Fruit fly (Drosophila melanogaster) whole organism, prepupa: ENCODE measurements around the gene Pph13.

Experiments used
- Blimp-1 ChIP-seq: fragments of 200-800 bp; sonication (Bioruptor generic); optimal IDR thresholded peaks from 3 replicates; lab custom pipeline; 2017; ENCODE audit warnings: missing biosample characterization, missing genetic modification characterization, mild to moderate bottlenecking, moderate library complexity, missing genetic modification reagents
- CG11294 ChIP-seq: fragments of 200-800 bp; sonication (Bioruptor generic); IDR thresholded peaks from 2 replicates; pipeline ENCODE4 v1.3.6; 2022; ENCODE audit warnings: missing biosample characterization, missing genetic modification characterization
- CG11762 ChIP-seq: fragments of 200-800 bp; sonication (Bioruptor generic); optimal IDR thresholded peaks from 3 replicates; lab custom pipeline; 2016; ENCODE audit warnings: missing biosample characterization, missing genetic modification characterization; ENCODE audit not compliant: insufficient read depth
- CG15336 ChIP-seq: fragments of 200-800 bp; sonication (Bioruptor generic); IDR thresholded peaks from 2 replicates; pipeline ENCODE4 v1.3.6; 2022; ENCODE audit warnings: missing biosample characterization, missing genetic modification characterization
- CG1621 ChIP-seq: fragments of 200-800 bp; sonication (Bioruptor generic); optimal IDR thresholded peaks from 3 replicates; lab custom pipeline; 2018; ENCODE audit warnings: missing biosample characterization, mild to moderate bottlenecking, missing genetic modification characterization
- CG16779 ChIP-seq: fragments of 200-800 bp; sonication (Bioruptor generic); optimal IDR thresholded peaks from 3 replicates; lab custom pipeline; 2017; ENCODE audit warnings: missing biosample characterization, mild to moderate bottlenecking, missing genetic modification characterization
- CG3032 ChIP-seq: fragments of 200-800 bp; optimal IDR thresholded peaks from 2 replicates; lab custom pipeline; 2019; ENCODE audit warnings: missing biosample characterization, mild to moderate bottlenecking, missing genetic modification characterization, moderate library complexity
- CG31627 ChIP-seq: fragments of 200-800 bp; sonication (Bioruptor generic); optimal IDR thresholded peaks from 3 replicates; lab custom pipeline; 2016; ENCODE audit warnings: missing biosample characterization, missing genetic modification characterization
- CG34406 ChIP-seq: fragments of 200-800 bp; sonication (Bioruptor generic); optimal IDR thresholded peaks from 3 replicates; lab custom pipeline; 2016; ENCODE audit warnings: missing biosample characterization, missing genetic modification characterization
- CG4318 ChIP-seq: fragments of 200-800 bp; sonication (Bioruptor generic); optimal IDR thresholded peaks from 3 replicates; lab custom pipeline; 2017; ENCODE audit warnings: missing biosample characterization, mild to moderate bottlenecking, missing genetic modification characterization
- CG6163 ChIP-seq: fragments of 200-800 bp; sonication (Bioruptor generic); IDR thresholded peaks from 3 replicates; pipeline ENCODE4 v1.3.6; 2022; ENCODE audit warnings: missing biosample characterization, missing genetic modification characterization
- CG6792 ChIP-seq: fragments of 200-800 bp; sonication (Bioruptor generic); optimal IDR thresholded peaks from 3 replicates; lab custom pipeline; 2016; ENCODE audit warnings: missing biosample characterization, missing genetic modification characterization
- CG6854 ChIP-seq: fragments of 200-800 bp; sonication (Bioruptor generic); optimal IDR thresholded peaks from 2 replicates; lab custom pipeline; 2017; ENCODE audit warnings: missing biosample characterization, mild to moderate bottlenecking, missing genetic modification characterization
- CG7368 ChIP-seq: fragments of 200-800 bp; sonication (Bioruptor generic); optimal IDR thresholded peaks from 3 replicates; lab custom pipeline; 2016; ENCODE audit warnings: missing biosample characterization, missing genetic modification characterization
- CG8119 ChIP-seq: fragments of 200-800 bp; sonication (Bioruptor generic); IDR thresholded peaks from 3 replicates; pipeline ENCODE4 v1.3.6; 2022; ENCODE audit warnings: missing biosample characterization, missing genetic modification characterization
- CG8319 ChIP-seq: fragments of 200-800 bp; sonication (Bioruptor generic); optimal IDR thresholded peaks from 3 replicates; lab custom pipeline; 2016; ENCODE audit warnings: missing biosample characterization, missing genetic modification characterization
- CG8632 ChIP-seq: fragments of 200-800 bp; sonication (Bioruptor generic); optimal IDR thresholded peaks from 3 replicates; lab custom pipeline; 2016; ENCODE audit warnings: missing biosample characterization, missing genetic modification characterization
- CG9139 ChIP-seq: fragments of 200-800 bp; sonication (Bioruptor generic); optimal IDR thresholded peaks from 3 replicates; lab custom pipeline; 2017; ENCODE audit warnings: missing biosample characterization, mild to moderate bottlenecking, missing genetic modification characterization
- Eip75B ChIP-seq: fragments of 200-800 bp; sonication (Bioruptor generic); optimal IDR thresholded peaks from 3 replicates; lab custom pipeline; 2016; ENCODE audit warnings: missing biosample characterization, missing genetic modification characterization
- Ets21C ChIP-seq: fragments of 200-800 bp; sonication (Bioruptor generic); optimal IDR thresholded peaks from 3 replicates; lab custom pipeline; 2016; ENCODE audit warnings: missing biosample characterization, missing genetic modification characterization
- Ets96B ChIP-seq: fragments of 200-800 bp; optimal IDR thresholded peaks from 2 replicates; lab custom pipeline; 2019; ENCODE audit warnings: missing biosample characterization, mild to moderate bottlenecking, missing genetic modification characterization, moderate library complexity
- Hr38 ChIP-seq: sonication (Bioruptor generic); optimal IDR thresholded peaks from 2 replicates; lab custom pipeline; 2016; ENCODE audit warnings: missing biosample characterization, missing genetic modification characterization
- Lpt ChIP-seq: fragments of 200-800 bp; sonication (Bioruptor generic); optimal IDR thresholded peaks from 3 replicates; lab custom pipeline; 2016; ENCODE audit warnings: missing biosample characterization, missing genetic modification characterization
- Met ChIP-seq: fragments of 200-800 bp; sonication (Bioruptor generic); optimal IDR thresholded peaks from 3 replicates; lab custom pipeline; 2016; ENCODE audit warnings: missing biosample characterization, missing genetic modification characterization
- Smox ChIP-seq: fragments of 200-800 bp; sonication (Bioruptor generic); optimal IDR thresholded peaks from 3 replicates; lab custom pipeline; 2016; ENCODE audit warnings: missing biosample characterization, missing genetic modification characterization
- Sox14 ChIP-seq: fragments of 200-800 bp; sonication (Bioruptor generic); optimal IDR thresholded peaks from 3 replicates; lab custom pipeline; 2016; ENCODE audit warnings: missing biosample characterization, missing genetic modification characterization
- dac ChIP-seq: fragments of 200-800 bp; sonication (Bioruptor generic); optimal IDR thresholded peaks from 2 replicates; lab custom pipeline; 2017; ENCODE audit warnings: missing biosample characterization, mild to moderate bottlenecking, missing genetic modification characterization
- dsx ChIP-seq: fragments of 200-800 bp; optimal IDR thresholded peaks from 3 replicates; lab custom pipeline; 2019; ENCODE audit warnings: missing biosample characterization, mild to moderate bottlenecking, missing genetic modification characterization, moderate library complexity; ENCODE audit not compliant: poor library complexity, severe bottlenecking
- eg ChIP-seq: fragments of 200-800 bp; sonication (Bioruptor generic); IDR thresholded peaks from 3 replicates; pipeline ENCODE4 v1.3.6; 2022; ENCODE audit warnings: missing biosample characterization, missing genetic modification characterization
- esn ChIP-seq: fragments of 200-800 bp; sonication (Bioruptor generic); optimal IDR thresholded peaks from 2 replicates; lab custom pipeline; 2016; ENCODE audit warnings: missing biosample characterization, mild to moderate bottlenecking, missing genetic modification characterization, moderate library complexity
- fd59A ChIP-seq: fragments of 200-800 bp; sonication (Bioruptor generic); optimal IDR thresholded peaks from 2 replicates; lab custom pipeline; 2017; ENCODE audit warnings: missing biosample characterization, mild to moderate bottlenecking, missing genetic modification characterization, missing genetic modification reagents
- fd85E ChIP-seq: fragments of 200-800 bp; sonication (Bioruptor generic); optimal IDR thresholded peaks from 3 replicates; lab custom pipeline; 2016; ENCODE audit warnings: missing biosample characterization, missing genetic modification characterization
- fkh ChIP-seq: fragments of 200-800 bp; sonication (Bioruptor generic); optimal IDR thresholded peaks from 3 replicates; lab custom pipeline; 2017; ENCODE audit warnings: missing biosample characterization, mild to moderate bottlenecking, missing genetic modification characterization, moderate library complexity
- net ChIP-seq: fragments of 200-800 bp; sonication (Bioruptor generic); optimal IDR thresholded peaks from 3 replicates; lab custom pipeline; 2016; ENCODE audit warnings: missing biosample characterization, missing genetic modification characterization
- pdm3 ChIP-seq: fragments of 200-800 bp; sonication (Bioruptor generic); optimal IDR thresholded peaks from 3 replicates; lab custom pipeline; 2016; ENCODE audit warnings: missing biosample characterization, missing genetic modification characterization
- topi ChIP-seq: fragments of 200-800 bp; sonication (Bioruptor generic); optimal IDR thresholded peaks from 3 replicates; lab custom pipeline; 2016; ENCODE audit warnings: missing biosample characterization, missing genetic modification characterization
- vri ChIP-seq: fragments of 200-800 bp; sonication (Bioruptor generic); optimal IDR thresholded peaks from 3 replicates; lab custom pipeline; 2016; ENCODE audit warnings: missing biosample characterization, mild to moderate bottlenecking, missing genetic modification characterization

Pph13 gene

DNA sequence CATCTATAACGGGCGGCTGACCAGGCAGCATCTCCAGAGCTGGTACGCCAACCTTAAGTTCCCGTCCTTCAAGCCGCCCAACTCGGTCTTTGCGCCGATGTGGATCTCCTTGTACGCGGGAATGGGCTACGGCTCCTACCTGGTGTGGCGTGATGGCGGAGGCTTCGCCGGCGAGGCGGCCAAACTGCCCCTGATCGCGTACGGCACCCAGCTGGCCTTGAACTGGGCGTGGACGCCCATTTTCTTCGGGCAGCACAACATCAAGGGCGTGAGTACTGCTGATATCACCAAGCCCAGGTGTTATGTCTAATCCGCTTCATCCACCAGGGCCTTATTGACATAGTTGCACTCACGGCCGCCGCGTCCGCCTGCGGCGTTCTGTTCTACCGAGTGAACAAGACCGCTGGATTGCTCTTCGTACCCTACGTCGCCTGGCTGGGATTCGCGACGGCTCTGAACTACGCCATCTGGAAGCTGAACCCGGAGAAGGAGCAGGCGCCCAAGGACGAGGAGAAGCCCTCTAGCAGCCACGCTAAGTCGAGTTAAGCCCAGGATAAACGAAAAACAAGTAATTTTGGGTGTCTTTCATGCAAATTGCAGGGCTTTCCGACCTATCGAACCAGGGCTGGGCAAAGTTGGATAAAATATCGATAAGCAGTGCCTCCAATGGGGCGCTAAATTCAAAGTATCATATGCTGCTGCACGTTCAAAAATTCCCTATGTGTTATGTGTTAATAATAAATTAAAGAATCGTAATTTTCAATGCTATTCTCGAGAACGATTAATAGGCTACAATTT is 17.3 kb upstream of the Pph13 start, which contains the start of gene rempA:
Gene rempA (minus strand): TSS at position 541 of the 798 bp plus-strand sequence.
- TF ChIP-seq CG6792 (GFP tag; lab: Kevin White, UChicago) (no peak), CG8319 (GFP tag; lab: Kevin White, UChicago) (no peak), CG1621 (tag; lab: Kevin White, UChicago) (peak; percentile 65), fd85E (no peak), CG7368 (GFP tag; lab: Kevin White, UChicago) (no peak), CG34406 (GFP tag; lab: Kevin White, UChicago) (no peak), CG6163 (GFP tag; lab: Robert Waterston, UW) (no peak)

DNA sequence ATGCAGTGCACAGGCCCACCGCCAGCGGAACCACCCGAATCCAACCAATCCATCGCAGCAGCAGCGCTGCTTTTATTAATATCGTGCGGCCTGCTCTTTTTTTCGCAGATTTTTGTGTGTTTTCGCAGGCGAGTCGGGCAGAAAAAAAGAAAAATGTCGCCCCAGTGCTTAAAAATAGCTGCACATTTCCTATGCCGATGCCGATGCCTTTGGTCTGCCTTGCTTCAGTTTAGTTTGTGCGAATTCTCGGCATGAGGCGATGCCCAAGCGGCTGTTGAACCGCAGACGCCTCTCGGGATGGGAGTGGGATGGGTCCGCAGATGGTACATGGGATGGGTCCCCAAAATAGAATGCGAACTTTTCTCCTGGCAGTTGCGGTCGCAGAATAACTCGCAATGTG is 14.0 kb upstream of the Pph13 start:
- TF ChIP-seq net (GFP tag; lab: Kevin White, UChicago) (peak; percentile 65), topi (GFP tag; lab: Kevin White, UChicago) (no peak), CG11762 (GFP tag; lab: Kevin White, UChicago) (no peak), CG8119 (peak; percentile 68; the same call in 2 of the 3 replicates), eg (peak; percentile 57; the same call in 2 of the 3 replicates), Blimp-1 (GFP tag; lab: Kevin White, UChicago) (no peak), CG15336 (GFP tag; lab: Robert Waterston, UW) (peak; percentile 42; the same call in 1 of the 2 replicates), CG6163 (GFP tag; lab: Robert Waterston, UW) (0 out of 3 replicates have a peak, but pooled peaks have one; percentile 30), Lpt (peak; percentile 75)

DNA sequence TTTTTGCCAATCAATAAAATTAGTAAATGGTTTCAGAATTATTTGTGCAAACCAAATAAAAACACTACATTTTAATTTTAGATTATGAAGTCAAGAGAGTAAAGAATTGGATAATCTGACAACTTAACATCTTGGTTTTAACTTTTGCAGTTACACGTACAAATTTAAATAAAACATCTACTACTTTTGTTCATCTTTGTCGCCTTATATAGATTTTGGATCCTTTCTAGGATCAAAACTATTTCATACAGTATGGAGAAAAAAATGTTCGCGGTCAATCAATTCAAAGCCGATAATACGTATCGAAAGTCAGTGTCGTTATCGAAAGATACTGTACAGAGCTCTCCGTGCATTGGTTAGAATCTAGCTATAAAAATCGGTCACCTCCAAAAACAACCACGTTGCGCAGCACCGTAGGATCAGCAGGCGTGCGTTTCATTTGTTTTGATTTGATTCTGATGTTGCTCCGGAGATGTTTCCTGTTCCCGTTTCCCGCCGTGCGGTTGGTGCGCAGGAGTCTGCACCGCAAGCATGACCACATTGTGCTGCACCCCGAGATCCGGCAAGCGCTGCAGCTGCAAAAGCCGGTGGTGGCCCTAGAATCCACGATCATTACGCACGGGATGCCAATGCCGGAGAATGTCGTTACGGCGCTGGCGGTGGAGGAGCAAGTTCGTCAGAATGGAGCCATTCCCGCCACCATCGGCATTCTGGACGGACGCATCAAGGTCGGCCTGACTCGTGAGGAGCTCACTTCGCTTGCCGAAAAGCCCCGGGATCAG is 13.3 kb upstream of the Pph13 start, which contains the start of the genes uncNacbeta and CG2794:
Gene uncNacbeta (minus strand): TSS at position 51 of the 782 bp plus-strand sequence.
Gene CG2794 (plus strand): TSS at position 395 of the 782 bp plus-strand sequence.
- TF ChIP-seq CG1621 (tag; lab: Kevin White, UChicago) = peak; percentile 92
- peak; percentile 43 for TF ChIP-seq esn (GFP tag; lab: Kevin White, UChicago)
- TF ChIP-seq dsx (GFP tag; lab: Kevin White, UChicago) = no peak
- no peak for TF ChIP-seq eg

DNA sequence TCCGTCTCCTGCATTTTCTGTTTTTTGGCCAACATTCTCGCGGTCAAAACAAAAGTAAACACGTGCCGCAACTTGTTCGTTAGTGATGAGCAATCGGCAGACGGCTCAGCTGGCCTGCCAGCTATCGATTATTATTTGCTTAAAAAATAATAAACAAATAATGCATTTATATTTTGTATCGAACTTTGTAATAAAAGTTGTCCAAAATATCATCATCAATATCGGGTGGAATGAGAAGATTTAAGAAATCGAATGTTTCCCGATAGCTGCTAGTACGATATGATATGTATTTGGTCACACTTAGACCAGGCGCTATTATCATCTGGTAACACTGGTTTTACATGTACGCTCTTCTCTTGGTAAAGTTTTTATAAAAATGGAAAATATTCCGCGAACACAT is 9.3 kb upstream of the Pph13 start, which contains the start of the genes Nle and Sf3b1:
Gene Nle (minus strand): TSS at position 92 of the 400 bp plus-strand sequence.
Gene Sf3b1 (plus strand): TSS at position 311 of the 400 bp plus-strand sequence.
- TF ChIP-seq Ets21C (GFP tag; lab: Kevin White, UChicago) = no peak
- no peak for TF ChIP-seq pdm3 (GFP tag; lab: Kevin White, UChicago)
- no peak for TF ChIP-seq CG8632 (GFP tag; lab: Kevin White, UChicago)
- TF ChIP-seq CG31627 = peak; percentile 39
- TF ChIP-seq CG6854 (GFP tag; lab: Kevin White, UChicago) = no peak
- TF ChIP-seq fd59A = no peak
- no peak for TF ChIP-seq CG9139 (GFP tag; lab: Kevin White, UChicago)
- TF ChIP-seq esn (GFP tag; lab: Kevin White, UChicago) = peak; percentile 66
- TF ChIP-seq Eip75B (GFP tag; lab: Kevin White, UChicago) = no peak
- TF ChIP-seq dsx (GFP tag; lab: Kevin White, UChicago) = no peak
- TF ChIP-seq fkh = peak; percentile 86
- no peak for TF ChIP-seq CG11762 (GFP tag; lab: Kevin White, UChicago)
- TF ChIP-seq Sox14 (GFP tag; lab: Kevin White, UChicago) = no peak
- TF ChIP-seq eg = no peak
- TF ChIP-seq topi (GFP tag; lab: Kevin White, UChicago) = no peak
- no peak for TF ChIP-seq Smox (GFP tag; lab: Kevin White, UChicago)
- TF ChIP-seq CG11294 (GFP tag; lab: Robert Waterston, UW) = no peak
- no peak for TF ChIP-seq Hr38 (GFP tag; lab: Kevin White, UChicago)
- TF ChIP-seq CG8119 = no peak
- TF ChIP-seq Ets96B (tag; lab: Kevin White, UChicago) = no peak
- TF ChIP-seq fd85E = no peak
- TF ChIP-seq CG16779 = no peak
- no peak for TF ChIP-seq net (GFP tag; lab: Kevin White, UChicago)
- TF ChIP-seq CG6163 (GFP tag; lab: Robert Waterston, UW) = no peak
- TF ChIP-seq dac (GFP tag; lab: Kevin White, UChicago) = no peak
- no peak for TF ChIP-seq CG7368 (GFP tag; lab: Kevin White, UChicago)
- no peak for TF ChIP-seq CG4318 (GFP tag; lab: Kevin White, UChicago)
- no peak for TF ChIP-seq Met (GFP tag; lab: Kevin White, UChicago)
- TF ChIP-seq CG3032 (tag; lab: Kevin White, UChicago) = peak; percentile 61
- TF ChIP-seq vri (GFP tag; lab: Kevin White, UChicago) = no peak
